Fruit fly (Drosophila melanogaster) whole organism, prepupa: ENCODE data around the gene CG6470.
A peak's percentile ranks its signal among the peaks of the same experiment; 100 is the strongest.

Experiments used
- CG15336 ChIP-seq: fragments of 200-800 bp; sonication (Bioruptor generic); IDR thresholded peaks from 2 replicates; pipeline ENCODE4 v1.3.6; 2022; ENCODE audit warnings: missing biosample characterization, missing genetic modification characterization
- CG6808 ChIP-seq: fragments of 200-800 bp; sonication (Bioruptor generic); optimal IDR thresholded peaks from 3 replicates; lab custom pipeline; 2017; ENCODE audit warnings: missing biosample characterization, missing genetic modification characterization, mild to moderate bottlenecking, moderate library complexity, missing genetic modification reagents
- Eip75B ChIP-seq: fragments of 200-800 bp; sonication (Bioruptor generic); optimal IDR thresholded peaks from 3 replicates; lab custom pipeline; 2016; ENCODE audit warnings: missing biosample characterization, missing genetic modification characterization
- Gug ChIP-seq: fragments of 200-800 bp; sonication (Bioruptor generic); IDR thresholded peaks from 2 replicates; pipeline ENCODE4 v1.3.6; 2022; ENCODE audit warnings: missing biosample characterization, missing genetic modification characterization
- dsx ChIP-seq: fragments of 200-800 bp; optimal IDR thresholded peaks from 3 replicates; lab custom pipeline; 2019; ENCODE audit warnings: missing biosample characterization, mild to moderate bottlenecking, missing genetic modification characterization, moderate library complexity; ENCODE audit not compliant: poor library complexity, severe bottlenecking
- fd59A ChIP-seq: fragments of 200-800 bp; sonication (Bioruptor generic); optimal IDR thresholded peaks from 2 replicates; lab custom pipeline; 2017; ENCODE audit warnings: missing biosample characterization, mild to moderate bottlenecking, missing genetic modification characterization, missing genetic modification reagents
- pdm3 ChIP-seq: fragments of 200-800 bp; sonication (Bioruptor generic); optimal IDR thresholded peaks from 3 replicates; lab custom pipeline; 2016; ENCODE audit warnings: missing biosample characterization, missing genetic modification characterization
- svp ChIP-seq: fragments of 200-800 bp; sonication (Bioruptor generic); peaks from one replicate; lab custom pipeline; 2016; ENCODE audit warnings: missing biosample characterization, missing genetic modification characterization

dm6 chrX:18544732-18545131, 30.1 kb upstream of the CG6470 start:
- no peak for TF ChIP-seq Gug (GFP tag; lab: Robert Waterston, UW)
- TF ChIP-seq CG6808 (GFP tag; lab: Kevin White, UChicago): peak; percentile 80
- peak; percentile 47 for TF ChIP-seq dsx (GFP tag; lab: Kevin White, UChicago)
- TF ChIP-seq pdm3 (GFP tag; lab: Kevin White, UChicago): peak; percentile 7
- peak; percentile 27 for TF ChIP-seq Eip75B (GFP tag; lab: Kevin White, UChicago)
- peak; percentile 45 for TF ChIP-seq fd59A (GFP tag; lab: Kevin White, UChicago)
- no peak for TF ChIP-seq CG15336 (GFP tag; lab: Robert Waterston, UW)
- peak; percentile 25 for TF ChIP-seq svp (GFP tag; lab: Kevin White, UChicago)
